Worm (Caenorhabditis elegans): ENCODE data around the gene vps-16.
A peak's percentile ranks its signal among the peaks of the same experiment; 100 is the strongest.

The vps-16 gene

ce11 chrIII:6419409-6419944 lies 13.6 kb upstream of the vps-16 start, which contains the start of gene atgl-1 (continued):
- TF ChIP-seq nhr-102 (tag; optimal IDR thresholded peaks at IDR 0.05) (no peak), saeg-2 (GFP tag; IDR thresholded peaks at IDR 0.05) (no peak), dmd-9 (GFP tag; IDR thresholded peaks at IDR 0.05) (no peak), dmd-8 (GFP tag; IDR thresholded peaks at IDR 0.05) (no peak), ceh-32 (tag; optimal IDR thresholded peaks at IDR 0.05; ENCODE audit: poor library complexity) (no peak), lin-29 (GFP tag; IDR thresholded peaks at IDR 0.05) (no peak), D1046.2 (GFP tag; IDR thresholded peaks at IDR 0.05) (no peak), egl-27 (tag; optimal IDR thresholded peaks at IDR 0.05) (no peak), daf-19 (GFP tag; conservative IDR thresholded peaks at IDR 0.05) (no peak), ceh-82 (tag; optimal IDR thresholded peaks at IDR 0.05) (no peak), ceh-28 (tag; optimal IDR thresholded peaks at IDR 0.05) (no peak), lin-1 (GFP tag; IDR thresholded peaks at IDR 0.05) (no peak), vab-7 (GFP tag; IDR thresholded peaks at IDR 0.05) (no peak), arid-1 (GFP tag; conservative IDR thresholded peaks at IDR 0.05) (no peak), ZK546.5 (tag; optimal IDR thresholded peaks at IDR 0.05) (no peak), rbr-2 (tag; optimal IDR thresholded peaks at IDR 0.05) (no peak), unc-62 (GFP tag; optimal IDR thresholded peaks at IDR 0.05 in 1 of 2) (no peak), unc-62 (tag; optimal IDR thresholded peaks at IDR 0.05) (no peak), skn-1 (tag; optimal IDR thresholded peaks at IDR 0.05) (no peak), spr-1 (tag; optimal IDR thresholded peaks at IDR 0.05) (no peak), egl-43 (GFP tag; IDR thresholded peaks at IDR 0.05) (no peak), nhr-28 (tag; optimal IDR thresholded peaks at IDR 0.05) (peak; percentile 69), lin-13 (GFP tag; optimal IDR thresholded peaks at IDR 0.05) (no peak), snpc-4 (tag; optimal IDR thresholded peaks at IDR 0.05) (no peak), dve-1 (tag; optimal IDR thresholded peaks at IDR 0.05; ENCODE audit: insufficient read depth) (peak; percentile 1), ama-1 (optimal IDR thresholded peaks at IDR 0.05) (no peak), lin-15B (tag; optimal IDR thresholded peaks at IDR 0.05) (no peak), daf-16 (GFP tag; optimal IDR thresholded peaks at IDR 0.05) (no peak), daf-16 (tag; optimal IDR thresholded peaks at IDR 0.05) (peak; percentile 15), Y105C5A.15 (GFP tag; IDR thresholded peaks at IDR 0.05) (no peak), lin-38 (GFP tag; IDR thresholded peaks at IDR 0.05) (no peak), aha-1 (tag) (no peak), F26F4.8 (GFP tag; conservative IDR thresholded peaks at IDR 0.05) (no peak), set-16 (GFP tag; IDR thresholded peaks at IDR 0.05) (no peak), aly-2 (tag; optimal IDR thresholded peaks at IDR 0.05) (no peak), lin-39 (tag; optimal IDR thresholded peaks at IDR 0.05) (no peak), ztf-7 (tag; optimal IDR thresholded peaks at IDR 0.05) (no peak), mxl-3 (GFP tag; optimal IDR thresholded peaks at IDR 0.05) (peak; percentile 35), pqm-1 (tag; optimal IDR thresholded peaks at IDR 0.05) (no peak), nhr-6 (tag; optimal IDR thresholded peaks at IDR 0.05) (no peak), sdz-12 (GFP tag; optimal IDR thresholded peaks at IDR 0.05) (no peak), ctbp-1 (GFP tag; IDR thresholded peaks at IDR 0.05) (no peak), duxl-1 (tag; optimal IDR thresholded peaks at IDR 0.05; ENCODE audit: poor library complexity) (no peak), Y5F2A.4 (GFP tag; optimal IDR thresholded peaks at IDR 0.05) (no peak), ceh-20 (GFP tag; IDR thresholded peaks at IDR 0.05) (no peak), spr-3 (GFP tag; optimal IDR thresholded peaks at IDR 0.05) (no peak), mep-1 (tag; optimal IDR thresholded peaks at IDR 0.05) (no peak), lim-7 (GFP tag; IDR thresholded peaks at IDR 0.05) (no peak), F37D6.2 (tag; optimal IDR thresholded peaks at IDR 0.05) (no peak), unc-130 (GFP tag; optimal IDR thresholded peaks at IDR 0.05) (no peak), fkh-10 (GFP tag; optimal IDR thresholded peaks at IDR 0.05) (no peak)
